Fruit fly (Drosophila melanogaster) whole organism, embryonic: Measurements from ENCODE around the gene CG32299.

Experiments
- Adf1 ChIP-seq: fragments of 200-800 bp; sonication (Bioruptor generic); IDR thresholded peaks from 2 replicates; pipeline ENCODE4 v1.3.6; 2022; ENCODE audit warnings: missing biosample characterization, missing genetic modification characterization
- Atf6 ChIP-seq: fragments of 200-800 bp; sonication (Bioruptor generic); IDR thresholded peaks from 2 replicates; pipeline ENCODE4 v1.3.6; 2022; ENCODE audit warnings: missing biosample characterization, missing genetic modification characterization
- B-H1 ChIP-seq: fragments of 200-800 bp; sonication (Bioruptor generic); IDR thresholded peaks from 3 replicates; pipeline ENCODE4 v1.3.6; 2022; ENCODE audit warnings: missing biosample characterization, missing genetic modification characterization
- CG11085 ChIP-seq: fragments of 200-800 bp; sonication (Bioruptor generic); IDR thresholded peaks from 2 replicates; pipeline ENCODE4 v1.3.6; 2022; ENCODE audit warnings: missing biosample characterization, missing genetic modification characterization
- CG12391 ChIP-seq: fragments of 200-800 bp; sonication (Bioruptor generic); optimal IDR thresholded peaks from 3 replicates; lab custom pipeline; 2018; ENCODE audit warnings: missing biosample characterization, mild to moderate bottlenecking, missing genetic modification characterization, moderate library complexity
- CG13775 ChIP-seq: fragments of 200-800 bp; sonication (Bioruptor generic); optimal IDR thresholded peaks from 3 replicates; lab custom pipeline; 2017; ENCODE audit warnings: missing biosample characterization, mild to moderate bottlenecking, missing genetic modification characterization
- CG14667 ChIP-seq: fragments of 200-800 bp; sonication (Bioruptor generic); IDR thresholded peaks from 2 replicates; pipeline ENCODE4 v1.3.6; 2022; ENCODE audit warnings: missing biosample characterization, missing genetic modification characterization
- CG2889 ChIP-seq: fragments of 200-800 bp; sonication (Bioruptor generic); IDR thresholded peaks from 3 replicates; pipeline ENCODE4 v1.3.6; 2022; ENCODE audit warnings: missing biosample characterization, missing genetic modification characterization
- CG3065 ChIP-seq: fragments of 200-800 bp; sonication (Bioruptor generic); optimal IDR thresholded peaks from 2 replicates; lab custom pipeline; 2016; ENCODE audit warnings: missing biosample characterization, missing genetic modification characterization
- CG3281 ChIP-seq: fragments of 200-800 bp; sonication (Bioruptor generic); optimal IDR thresholded peaks from 3 replicates; lab custom pipeline; 2017; ENCODE audit warnings: missing biosample characterization, mild to moderate bottlenecking, missing genetic modification characterization
- CG3838 ChIP-seq: fragments of 200-800 bp; sonication (Bioruptor generic); optimal IDR thresholded peaks from 3 replicates; lab custom pipeline; 2016; ENCODE audit warnings: missing biosample characterization, missing genetic modification characterization
- CG3995 ChIP-seq: fragments of 200-800 bp; sonication (Bioruptor generic); optimal IDR thresholded peaks from 3 replicates; lab custom pipeline; 2016; ENCODE audit warnings: missing biosample characterization, missing genetic modification characterization
- CG4360 ChIP-seq: fragments of 200-800 bp; sonication (Bioruptor generic); IDR thresholded peaks from 2 replicates; pipeline ENCODE4 v1.3.6; 2022; ENCODE audit warnings: missing biosample characterization, missing genetic modification characterization
- CG4854 ChIP-seq: fragments of 200-800 bp; sonication (Bioruptor generic); optimal IDR thresholded peaks from 2 replicates; lab custom pipeline; 2016; ENCODE audit warnings: missing biosample characterization, missing genetic modification characterization, inconsistent platforms
- CG6683 ChIP-seq: fragments of 200-800 bp; sonication (Bioruptor generic); optimal IDR thresholded peaks from 2 replicates; lab custom pipeline; 2017; ENCODE audit warnings: missing biosample characterization, mild to moderate bottlenecking, missing genetic modification characterization, missing genetic modification reagents
- CG8089 ChIP-seq: fragments of 200-800 bp; sonication (Bioruptor generic); optimal IDR thresholded peaks from 3 replicates; lab custom pipeline; 2016; ENCODE audit warnings: missing biosample characterization, missing genetic modification characterization
- CG9797 ChIP-seq: fragments of 200-800 bp; sonication (Bioruptor generic); optimal IDR thresholded peaks from 3 replicates; lab custom pipeline; 2018; ENCODE audit warnings: missing biosample characterization, mild to moderate bottlenecking, missing genetic modification characterization
- D19B ChIP-seq: fragments of 200-800 bp; sonication (Bioruptor generic); optimal IDR thresholded peaks from 2 replicates; lab custom pipeline; 2017; ENCODE audit warnings: missing biosample characterization, mild to moderate bottlenecking, missing genetic modification characterization
- Eip74EF ChIP-seq, 2 experiments: fragments of 200-800 bp in 1 of 2; fragments of >200 bp in 1 of 2; sonication (Bioruptor generic) in 1 of 2; optimal IDR thresholded peaks; 2 replicates each; lab custom pipeline; 2017 to 2019; ENCODE audit warnings: missing biosample characterization in 2 of 2, missing genetic modification characterization in 2 of 2, mild to moderate bottlenecking in 1 of 2, moderate library complexity in 1 of 2
- Fer1 ChIP-seq: fragments of 200-800 bp; sonication (Bioruptor generic); optimal IDR thresholded peaks from 2 replicates; lab custom pipeline; 2017; ENCODE audit warnings: missing biosample characterization, mild to moderate bottlenecking, missing genetic modification characterization
- HmgD ChIP-seq: fragments of 200-800 bp; sonication (Bioruptor generic); optimal IDR thresholded peaks from 3 replicates; lab custom pipeline; 2016; ENCODE audit warnings: missing biosample characterization, missing genetic modification characterization
- Hr39 ChIP-seq: fragments of >200 bp; optimal IDR thresholded peaks from 2 replicates; lab custom pipeline; 2017
- Lhr ChIP-seq: fragments of 200-800 bp; sonication (Bioruptor generic); optimal IDR thresholded peaks from 3 replicates; lab custom pipeline; 2017; ENCODE audit warnings: mild to moderate bottlenecking, missing biosample characterization, missing genetic modification reagents, missing genetic modification characterization
- Nf-YA ChIP-seq: fragments of 200-800 bp; sonication (Bioruptor generic); IDR thresholded peaks from 2 replicates; pipeline ENCODE4 v1.3.6; 2022; ENCODE audit warnings: missing biosample characterization, missing genetic modification characterization
- Rfx ChIP-seq: fragments of 200-800 bp; sonication (Bioruptor generic); IDR thresholded peaks from 2 replicates; pipeline ENCODE4 v1.3.6; 2022; ENCODE audit warnings: missing biosample characterization, missing genetic modification characterization
- Taf1 ChIP-seq: fragments of 200-800 bp; sonication (Bioruptor generic); IDR thresholded peaks from 2 replicates; pipeline ENCODE4 v1.3.6; 2022; ENCODE audit warnings: missing biosample characterization, missing genetic modification characterization
- YL-1 ChIP-seq: fragments of 200-800 bp; sonication (Bioruptor generic); optimal IDR thresholded peaks from 3 replicates; lab custom pipeline; 2017; ENCODE audit warnings: missing biosample characterization, mild to moderate bottlenecking, missing genetic modification characterization
- aop ChIP-seq: fragments of 200-800 bp; sonication (Bioruptor generic); IDR thresholded peaks from 2 replicates; pipeline ENCODE4 v1.3.6; 2022; ENCODE audit warnings: missing biosample characterization, missing genetic modification characterization
- ase ChIP-seq: fragments of 200-800 bp; sonication (Bioruptor generic); IDR thresholded peaks from 3 replicates; pipeline ENCODE4 v1.3.6; 2022; ENCODE audit warnings: missing biosample characterization, missing genetic modification characterization
- ato ChIP-seq: fragments of 200-800 bp; sonication (Bioruptor generic); IDR thresholded peaks from 2 replicates; pipeline ENCODE4 v1.3.6; 2022; ENCODE audit warnings: missing biosample characterization, missing genetic modification characterization; ENCODE audit not compliant: partially characterized antibody
- cg ChIP-seq: fragments of 200-800 bp; sonication (Bioruptor generic); optimal IDR thresholded peaks from 3 replicates; lab custom pipeline; 2019; ENCODE audit warnings: missing biosample characterization, mild to moderate bottlenecking, missing genetic modification characterization, moderate library complexity
- chm ChIP-seq: fragments of 200-800 bp; sonication (Bioruptor generic); IDR thresholded peaks from 2 replicates; pipeline ENCODE4 v1.3.6; 2022; ENCODE audit warnings: missing biosample characterization, missing genetic modification characterization
- dan ChIP-seq: fragments of 200-800 bp; sonication (Bioruptor generic); IDR thresholded peaks from 2 replicates; pipeline ENCODE4 v1.3.6; 2022; ENCODE audit warnings: missing biosample characterization, missing genetic modification characterization
- fd96Cb ChIP-seq: fragments of 200-800 bp; sonication (Bioruptor generic); optimal IDR thresholded peaks from 2 replicates; lab custom pipeline; 2018; ENCODE audit warnings: missing biosample characterization, mild to moderate bottlenecking, missing genetic modification characterization, moderate library complexity
- fu2 ChIP-seq: fragments of 200-800 bp; sonication (Bioruptor generic); optimal IDR thresholded peaks from 2 replicates; lab custom pipeline; 2016; ENCODE audit warnings: missing biosample characterization, missing genetic modification characterization
- gem ChIP-seq: fragments of 200-800 bp; sonication (Bioruptor generic); optimal IDR thresholded peaks from 2 replicates; lab custom pipeline; 2019; ENCODE audit warnings: missing biosample characterization, mild to moderate bottlenecking, missing genetic modification characterization, moderate library complexity
- gsb ChIP-seq: fragments of 200-800 bp; sonication (Bioruptor generic); IDR thresholded peaks from 2 replicates; pipeline ENCODE4 v1.3.6; 2022; ENCODE audit warnings: missing biosample characterization, missing genetic modification characterization
- her ChIP-seq: fragments of 200-800 bp; sonication (Bioruptor generic); optimal IDR thresholded peaks from 2 replicates; lab custom pipeline; 2016; ENCODE audit warnings: missing biosample characterization, missing genetic modification characterization
- kah ChIP-seq: fragments of 200-800 bp; sonication (Bioruptor generic); optimal IDR thresholded peaks from 2 replicates; lab custom pipeline; 2018; ENCODE audit warnings: missing biosample characterization, mild to moderate bottlenecking, missing genetic modification characterization
- kni ChIP-seq: fragments of 200-800 bp; sonication (Bioruptor generic); optimal IDR thresholded peaks from 3 replicates; lab custom pipeline; 2017; ENCODE audit warnings: mild to moderate bottlenecking, missing biosample characterization, missing genetic modification reagents, missing genetic modification characterization
- oc ChIP-seq: fragments of 200-800 bp; sonication (Bioruptor generic); optimal IDR thresholded peaks from 2 replicates; lab custom pipeline; 2018; ENCODE audit warnings: missing biosample characterization, mild to moderate bottlenecking, missing genetic modification characterization, moderate library complexity
- onecut ChIP-seq: fragments of 200-800 bp; sonication (Bioruptor generic); IDR thresholded peaks from 2 replicates; pipeline ENCODE4 v1.3.6; 2022; ENCODE audit warnings: missing biosample characterization, missing genetic modification characterization
- org-1 ChIP-seq: fragments of 200-800 bp; sonication (Bioruptor generic); optimal IDR thresholded peaks from 2 replicates; lab custom pipeline; 2017; ENCODE audit warnings: missing biosample characterization, missing genetic modification characterization
- prd ChIP-seq, 3 experiments: fragments of >200 bp in 2 of 3; fragments of 200-800 bp in 1 of 3; sonication (Bioruptor generic) in 1 of 3; optimal IDR thresholded peaks in 2 of 3; IDR thresholded peaks in 1 of 3; 2 replicates in 2 of 3; 3 replicates in 1 of 3; pipeline versions ENCODE4 v1.3.6 to Lab custom; 2017 to 2022; ENCODE audit warnings: missing biosample characterization in 1 of 3, missing genetic modification characterization in 1 of 3
- pum ChIP-seq: fragments of 200-800 bp; sonication (Bioruptor generic); optimal IDR thresholded peaks from 2 replicates; lab custom pipeline; 2016; ENCODE audit warnings: missing biosample characterization, missing genetic modification characterization
- pzg ChIP-seq: fragments of 200-800 bp; sonication (Bioruptor generic); optimal IDR thresholded peaks from 3 replicates; lab custom pipeline; 2018; ENCODE audit warnings: missing biosample characterization, mild to moderate bottlenecking, missing genetic modification characterization, moderate library complexity
- sens-2 ChIP-seq: fragments of 200-800 bp; sonication (Bioruptor generic); IDR thresholded peaks from 2 replicates; pipeline ENCODE4 v1.3.6; 2022; ENCODE audit warnings: missing biosample characterization, missing genetic modification characterization
- stwl ChIP-seq: fragments of 200-800 bp; sonication (Bioruptor generic); optimal IDR thresholded peaks from 3 replicates; lab custom pipeline; 2018; ENCODE audit warnings: missing biosample characterization, mild to moderate bottlenecking, missing genetic modification characterization, moderate library complexity
- unpg ChIP-seq: fragments of 200-800 bp; sonication (Bioruptor generic); optimal IDR thresholded peaks from 3 replicates; lab custom pipeline; 2018; ENCODE audit warnings: missing biosample characterization, mild to moderate bottlenecking, missing genetic modification characterization, moderate library complexity
- vvl ChIP-seq: fragments of 200-800 bp; sonication (Bioruptor generic); IDR thresholded peaks from 2 replicates; pipeline ENCODE4 v1.3.6; 2022; ENCODE audit warnings: missing biosample characterization, missing genetic modification characterization
- zf30C ChIP-seq: fragments of 200-800 bp; sonication (Bioruptor generic); optimal IDR thresholded peaks from 3 replicates; lab custom pipeline; 2018; ENCODE audit warnings: missing biosample characterization, mild to moderate bottlenecking, missing genetic modification characterization

The CG32299 gene

dm6 chr3L:2371882-2372281 is 18.9 kb downstream of the CG32299 start, which contains the start of the genes CG1317 and CG8993 (continued):
- TF ChIP-seq aop (GFP tag; lab: Robert Waterston, UW) (no peak), B-H1 (GFP tag; lab: Robert Waterston, UW) (no peak; the same call in 2 of the 3 replicates), pzg (GFP tag; lab: Kevin White, UChicago) (peak; percentile 63), CG6683 (GFP tag; lab: Kevin White, UChicago) (no peak), D19B (GFP tag; lab: Kevin White, UChicago) (no peak), CG3065 (GFP tag; lab: Kevin White, UChicago) (no peak), vvl (GFP tag; lab: Robert Waterston, UW) (peak; percentile 69), unpg (GFP tag; lab: Kevin White, UChicago) (no peak), CG9797 (GFP tag; lab: Kevin White, UChicago) (no peak), cg (GFP tag; lab: Kevin White, UChicago) (no peak), Lhr (GFP tag; lab: Kevin White, UChicago) (peak; percentile 69), sens-2 (GFP tag; lab: Robert Waterston, UW) (no peak), prd (optimal IDR thresholded peaks at IDR 0.05; lab: Kevin White, UChicago) (no peak), prd (GFP tag; IDR thresholded peaks at IDR 0.05; lab: Robert Waterston, UW) (peak; percentile 83), zf30C (GFP tag; lab: Kevin White, UChicago) (no peak), fd96Cb (tag; lab: Kevin White, UChicago) (no peak), onecut (GFP tag; lab: Robert Waterston, UW) (no peak; the same call in 1 of the 2 replicates), YL-1 (GFP tag; lab: Kevin White, UChicago) (peak; percentile 89), her (GFP tag; lab: Kevin White, UChicago) (no peak), HmgD (GFP tag; lab: Kevin White, UChicago) (no peak), ase (GFP tag; lab: Robert Waterston, UW) (peak; percentile 30; the same call in 1 of the 3 replicates), kah (GFP tag; lab: Kevin White, UChicago) (no peak), fu2 (GFP tag; lab: Kevin White, UChicago) (no peak), CG3995 (peak; percentile 95), oc (tag; lab: Kevin White, UChicago) (no peak), Adf1 (GFP tag; lab: Robert Waterston, UW) (no peak), CG12391 (tag; lab: Kevin White, UChicago) (peak; percentile 83), Hr39 (no peak), org-1 (GFP tag; lab: Kevin White, UChicago) (no peak), ato (no peak), gsb (GFP tag; lab: Robert Waterston, UW) (no peak), CG3838 (GFP tag; lab: Kevin White, UChicago) (no peak), stwl (tag; lab: Kevin White, UChicago) (peak; percentile 96), Fer1 (GFP tag; lab: Kevin White, UChicago) (peak; percentile 30), CG3281 (GFP tag; lab: Kevin White, UChicago) (peak; percentile 19), gem (tag; lab: Kevin White, UChicago) (peak; percentile 74), CG14667 (GFP tag; lab: Robert Waterston, UW) (no peak), Rfx (GFP tag; lab: Robert Waterston, UW) (peak; percentile 67; the same call in 1 of the 2 replicates), Eip74EF (GFP tag; optimal IDR thresholded peaks at IDR 0.05; lab: Kevin White, UChicago) (peak in 1 of 2 experiments; percentile 27), Taf1 (GFP tag; lab: Robert Waterston, UW) (peak; percentile 26; the same call in 1 of the 2 replicates), CG4360 (peak; percentile 86), dan (GFP tag; lab: Robert Waterston, UW) (no peak), CG8089 (GFP tag; lab: Kevin White, UChicago) (no peak), CG11085 (GFP tag; lab: Robert Waterston, UW) (no peak), pum (GFP tag; lab: Kevin White, UChicago) (no peak), CG4854 (GFP tag; lab: Kevin White, UChicago) (no peak), CG2889 (GFP tag; lab: Robert Waterston, UW) (no peak), kni (GFP tag; lab: Kevin White, UChicago) (no peak), Nf-YA (GFP tag; lab: Robert Waterston, UW) (no peak), CG13775 (GFP tag; lab: Kevin White, UChicago) (peak; percentile 62), Atf6 (GFP tag; lab: Robert Waterston, UW) (0 out of 2 replicates have a peak, but pooled peaks have one; percentile 37), chm (GFP tag; lab: Robert Waterston, UW) (no peak)
